Worm (Caenorhabditis elegans) whole organism, L2 larva: ENCODE measurements around the gene ccd-5.

Experiments
- C34F6.9 ChIP-seq: fragments of 150-350 bp; optimal IDR thresholded peaks from 2 replicates; lab custom pipeline; 2014; ENCODE audit warnings: missing biosample characterization, missing genetic modification characterization
- ama-1 ChIP-seq: fragments of 150-350 bp; optimal IDR thresholded peaks from 2 replicates; lab custom pipeline; 2018; ENCODE audit warnings: inconsistent platforms
- ceh-16 ChIP-seq: fragments of 150-350 bp; optimal IDR thresholded peaks from 2 replicates; lab custom pipeline; 2014; ENCODE audit warnings: missing biosample characterization, missing genetic modification characterization
- fos-1 ChIP-seq: fragments of 150-350 bp; optimal IDR thresholded peaks from 2 replicates; lab custom pipeline; 2014; ENCODE audit warnings: missing biosample characterization, missing genetic modification characterization
- mab-5 ChIP-seq: fragments of 150-350 bp; optimal IDR thresholded peaks from 2 replicates; lab custom pipeline; 2014; ENCODE audit warnings: missing biosample characterization, missing genetic modification characterization
- mdl-1 ChIP-seq, 2 experiments: fragments of 150-350 bp in 1 of 2; sonication (generic microtip) in 1 of 2; optimal IDR thresholded peaks; 2 replicates each; lab custom pipeline; 2017; ENCODE audit warnings: missing biosample characterization in 2 of 2, missing genetic modification characterization in 2 of 2
- nhr-11 ChIP-seq: fragments of 150-350 bp; optimal IDR thresholded peaks from 2 replicates; lab custom pipeline; 2014; ENCODE audit warnings: missing biosample characterization, missing genetic modification characterization
- nhr-12 ChIP-seq: fragments of 150-350 bp; optimal IDR thresholded peaks from 2 replicates; lab custom pipeline; 2014; ENCODE audit warnings: missing biosample characterization, missing genetic modification characterization
- nhr-237 ChIP-seq: fragments of 150-350 bp; optimal IDR thresholded peaks from 2 replicates; lab custom pipeline; 2014; ENCODE audit warnings: missing biosample characterization, missing genetic modification characterization
- nhr-25 ChIP-seq: fragments of 150-350 bp; sonication (generic microtip); optimal IDR thresholded peaks from 3 replicates; lab custom pipeline; 2014; ENCODE audit warnings: missing biosample characterization, missing genetic modification characterization
- nhr-6 ChIP-seq: fragments of 150-350 bp; optimal IDR thresholded peaks from 2 replicates; lab custom pipeline; 2014; ENCODE audit warnings: missing biosample characterization, missing genetic modification characterization
- unc-39 ChIP-seq: fragments of 150-350 bp; optimal IDR thresholded peaks from 2 replicates; lab custom pipeline; 2014; ENCODE audit warnings: missing biosample characterization, missing genetic modification characterization
- ztf-11 ChIP-seq: sonication (generic microtip); optimal IDR thresholded peaks from 2 replicates; lab custom pipeline; 2017; ENCODE audit warnings: missing biosample characterization, missing genetic modification characterization

- TF ChIP-seq nhr-12 (no peak), ztf-11 (no peak), ama-1 (no peak), nhr-11 (no peak), mab-5 (tag; lab: Kevin White, UChicago) (no peak), C34F6.9 (no peak), unc-39 (no peak), nhr-25 (tag; lab: Kevin White, UChicago) (no peak), fos-1 (tag; lab: Kevin White, UChicago) (no peak), nhr-237 (tag; lab: Kevin White, UChicago) (no peak), nhr-6 (tag; lab: Kevin White, UChicago) (no peak), ceh-16 (tag; lab: Kevin White, UChicago) (no peak), mdl-1 (tag; optimal IDR thresholded peaks at IDR 0.05; lab: Kevin White, UChicago) (no peak)
Measured at ce11 chrX:2593703-2594102, 21.2 kb upstream of the ccd-5 start, which contains the start of the genes nhr-40 and T03G6.7.
